Worm (Caenorhabditis elegans): Measurements from ENCODE around the gene W02D7.11.

- no peak for TF ChIP-seq tbx-2 (tag; optimal IDR thresholded peaks at IDR 0.05)
- TF ChIP-seq F13H6.1 (tag; optimal IDR thresholded peaks at IDR 0.05): no peak
- no peak for TF ChIP-seq ceh-30 (tag; optimal IDR thresholded peaks at IDR 0.05)
- TF ChIP-seq fkh-10 (GFP tag; optimal IDR thresholded peaks at IDR 0.05): no peak
- no peak for TF ChIP-seq ceh-2 (tag; optimal IDR thresholded peaks at IDR 0.05)
- TF ChIP-seq ama-1 (optimal IDR thresholded peaks at IDR 0.05): no peak
- TF ChIP-seq sox-2 (GFP tag; IDR thresholded peaks at IDR 0.05): no peak
- TF ChIP-seq unc-86 (tag; optimal IDR thresholded peaks at IDR 0.05): no peak
- no peak for TF ChIP-seq ahr-1 (tag; optimal IDR thresholded peaks at IDR 0.05)
- no peak for TF ChIP-seq unc-55 (GFP tag; optimal IDR thresholded peaks at IDR 0.05)
- no peak for TF ChIP-seq C08G9.2 (tag; optimal IDR thresholded peaks at IDR 0.05)
Measured at ce11 chrV:8327080-8327479, 22.8 kb upstream of the W02D7.11 start.
